Worm (Caenorhabditis elegans): ENCODE data around the gene F53C3.7.

DNA sequence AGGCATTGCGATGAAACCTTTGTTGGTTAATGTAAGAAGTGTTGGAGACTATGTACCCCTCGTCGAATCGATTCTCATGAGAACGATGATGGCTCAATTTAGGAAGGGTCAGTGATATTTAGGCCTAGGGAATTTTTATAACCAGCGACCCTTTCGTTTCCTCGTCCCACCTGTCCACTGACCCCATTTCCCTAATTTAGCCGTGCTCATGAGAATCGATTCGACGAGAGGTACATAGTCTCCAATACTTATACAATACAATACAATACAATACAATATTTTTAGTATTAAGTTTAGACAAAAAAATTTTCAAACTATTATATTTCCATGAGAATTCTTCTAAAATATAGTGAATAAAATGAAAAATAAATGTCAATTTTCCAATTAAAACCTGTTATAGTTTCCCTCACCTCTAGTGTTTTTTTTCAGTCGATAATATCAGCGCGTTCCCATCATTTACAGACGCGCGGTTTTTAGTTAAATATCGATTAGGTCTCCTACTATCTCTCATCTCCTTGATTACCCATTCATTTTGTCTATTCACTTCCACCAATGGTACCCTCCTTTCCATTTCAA is 11.8 kb downstream of the F53C3.7 start, which contains the start of the genes F53C3.11 and fbxb-103:
- no peak for TF ChIP-seq ztf-23 (GFP tag; IDR thresholded peaks at IDR 0.05)
- TF ChIP-seq klf-2 (GFP tag; conservative IDR thresholded peaks at IDR 0.05), result no peak
